Worm (Caenorhabditis elegans): Measurements from ENCODE around the gene T16A1.10.

DNA sequence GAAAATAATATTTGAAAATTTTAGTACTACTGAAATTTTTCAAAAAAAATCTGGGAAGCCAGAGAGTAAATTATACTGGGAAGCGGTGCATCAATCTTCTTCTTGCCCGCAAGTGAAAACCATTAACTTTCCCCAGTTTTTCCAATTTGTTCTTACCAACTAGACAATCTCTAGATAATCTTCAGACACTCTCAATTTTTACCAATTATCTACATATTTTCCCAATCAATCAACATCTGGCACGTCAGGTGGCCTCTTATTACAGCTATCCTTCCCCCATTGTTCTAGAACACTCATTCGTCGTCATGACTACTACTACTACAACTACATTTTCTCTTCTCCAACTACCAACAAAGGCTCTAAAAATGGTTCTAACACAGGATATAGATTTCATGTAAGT is 27.4 kb downstream of the T16A1.10 start, which contains the start of gene fbxb-6:
- no peak for TF ChIP-seq K11D2.4 (GFP tag; IDR thresholded peaks at IDR 0.05)
- TF ChIP-seq ztf-26 (tag; optimal IDR thresholded peaks at IDR 0.05) = no peak
- TF ChIP-seq nfya-1 (tag; optimal IDR thresholded peaks at IDR 0.05; ENCODE audit: borderline replicate concordance, insufficient read depth) = no peak
